Fruit fly (Drosophila melanogaster): ENCODE measurements around the gene CG31626.

The CG31626 gene

dm6 chr2L:21236633-21237032 is at the start of gene CG31626:
TSS of gene CG31626 (minus strand) at chr2L:21236733.
- TF ChIP-seq CG31441 (GFP tag; IDR thresholded peaks at IDR 0.05) (no peak), CG5245 (GFP tag; optimal IDR thresholded peaks at IDR 0.05) (no peak), Doc2 (GFP tag; IDR thresholded peaks at IDR 0.05) (no peak), CG8281 (tag; optimal IDR thresholded peaks at IDR 0.05) (no peak)

- no peak for TF ChIP-seq tio (GFP tag; optimal IDR thresholded peaks at IDR 0.05)
- no peak for TF ChIP-seq CG8359 (GFP tag; optimal IDR thresholded peaks at IDR 0.05; ENCODE audit: borderline replicate concordance)
- no peak for TF ChIP-seq shn (GFP tag; optimal IDR thresholded peaks at IDR 0.05)
- TF ChIP-seq CG11696 (GFP tag; IDR thresholded peaks at IDR 0.05) = no peak
- TF ChIP-seq exex (tag; optimal IDR thresholded peaks at IDR 0.05) = peak; percentile 91
These were observed 31.6 kb upstream of the CG31626 start for dm6 chr2L:21268140-21268539.

- TF ChIP-seq CG17186 (GFP tag; optimal IDR thresholded peaks at IDR 0.05) (no peak), gcm2 (GFP tag; optimal IDR thresholded peaks at IDR 0.05) (no peak), sisA (GFP tag; IDR thresholded peaks at IDR 0.05) (no peak), tna (GFP tag; IDR thresholded peaks at IDR 0.05; ENCODE audit: partially characterized antibody) (peak; percentile 47; the same call in 1 of the 2 replicates), CG16813 (GFP tag; IDR thresholded peaks at IDR 0.05; ENCODE audit: partially characterized antibody) (peak; percentile 53; the same call in 2 of the 3 replicates), CG6791 (GFP tag; IDR thresholded peaks at IDR 0.05; ENCODE audit: partially characterized antibody) (0 out of 3 replicates have a peak, but pooled peaks have one; percentile 53), nerfin-2 (GFP tag; IDR thresholded peaks at IDR 0.05; ENCODE audit: partially characterized antibody) (0 out of 2 replicates have a peak, but pooled peaks have one; percentile 29), sens (GFP tag) (no peak), CG7963 (GFP tag; IDR thresholded peaks at IDR 0.05; ENCODE audit: partially characterized antibody) (0 out of 3 replicates have a peak, but pooled peaks have one; percentile 19), CG4617 (GFP tag; optimal IDR thresholded peaks at IDR 0.05; ENCODE audit: borderline replicate concordance) (no peak), Scr (GFP tag; IDR thresholded peaks at IDR 0.05; ENCODE audit: partially characterized antibody) (peak; percentile 26; the same call in 1 of the 2 replicates), CG32767 (GFP tag; IDR thresholded peaks at IDR 0.05) (no peak), HLH4C (GFP tag; IDR thresholded peaks at IDR 0.05; ENCODE audit: partially characterized antibody) (peak; percentile 63), CG8478 (optimal IDR thresholded peaks at IDR 0.05) (no peak), CG10431 (GFP tag; optimal IDR thresholded peaks at IDR 0.05) (no peak), CG14860 (GFP tag; IDR thresholded peaks at IDR 0.05; ENCODE audit: partially characterized antibody) (peak; percentile 65; the same call in 2 of the 3 replicates), btn (GFP tag; optimal IDR thresholded peaks at IDR 0.05) (no peak), phol (tag; optimal IDR thresholded peaks at IDR 0.05) (no peak), vnd (GFP tag; IDR thresholded peaks at IDR 0.05; ENCODE audit: partially characterized antibody) (peak; percentile 45; the same call in 2 of the 3 replicates), CG4328 (GFP tag; optimal IDR thresholded peaks at IDR 0.05) (no peak), CG16863 (GFP tag; optimal IDR thresholded peaks at IDR 0.05) (no peak)
These were observed 29.7 kb upstream of the CG31626 start for dm6 chr2L:21266277-21266676.

- TF ChIP-seq zen (tag; optimal IDR thresholded peaks at IDR 0.05) = peak; percentile 24
- TF ChIP-seq Spps (tag; optimal IDR thresholded peaks at IDR 0.05) = peak; percentile 4
- TF ChIP-seq HLH3B (GFP tag; IDR thresholded peaks at IDR 0.05) = peak; percentile 39; the same call in 1 of the 2 replicates
- TF ChIP-seq Myb (GFP tag; optimal IDR thresholded peaks at IDR 0.05) = peak; percentile 6
- TF ChIP-seq corto (GFP tag; optimal IDR thresholded peaks at IDR 0.05) = no peak
- no peak for TF ChIP-seq schlank (tag; optimal IDR thresholded peaks at IDR 0.05)
- TF ChIP-seq peb (GFP tag; IDR thresholded peaks at IDR 0.05) = no peak
- TF ChIP-seq sug (tag; optimal IDR thresholded peaks at IDR 0.05) = no peak
- peak; percentile 38 for TF ChIP-seq CG2875 (GFP tag; optimal IDR thresholded peaks at IDR 0.05)
- no peak for TF ChIP-seq hb (GFP tag; IDR thresholded peaks at IDR 0.05; ENCODE audit: partially characterized antibody)
- TF ChIP-seq ken (GFP tag; IDR thresholded peaks at IDR 0.05) = no peak
- TF ChIP-seq tgo (GFP tag; IDR thresholded peaks at IDR 0.05) = peak; percentile 41
- peak; percentile 23 for TF ChIP-seq CHES-1-like (GFP tag; optimal IDR thresholded peaks at IDR 0.05)
- TF ChIP-seq Hmr (GFP tag; optimal IDR thresholded peaks at IDR 0.05) = peak; percentile 28
- TF ChIP-seq CG32532 (GFP tag; IDR thresholded peaks at IDR 0.05) = 0 out of 2 replicates have a peak, but pooled peaks have one; percentile 14
- peak; percentile 36 for TF ChIP-seq CG2120 (GFP tag; optimal IDR thresholded peaks at IDR 0.05)
These were observed 27.1 kb upstream of the CG31626 start for dm6 chr2L:21263470-21264146.

Data from whole organism, embryonic.